Worm (Caenorhabditis elegans): Measurements from ENCODE around the gene B0361.4.

- TF ChIP-seq ama-1 (optimal IDR thresholded peaks at IDR 0.05), result no peak
- no peak for TF ChIP-seq sea-1 (GFP tag; conservative IDR thresholded peaks at IDR 0.05)
- no peak for TF ChIP-seq hmbx-1 (tag; optimal IDR thresholded peaks at IDR 0.05)
- TF ChIP-seq F13C5.2 (tag; optimal IDR thresholded peaks at IDR 0.05), result no peak
- TF ChIP-seq tbx-37 (GFP tag; conservative IDR thresholded peaks at IDR 0.05), result no peak
- TF ChIP-seq B0310.2 (tag; optimal IDR thresholded peaks at IDR 0.05), result no peak
- TF ChIP-seq ets-7 (tag; optimal IDR thresholded peaks at IDR 0.05), result no peak
- TF ChIP-seq pes-1 (GFP tag; IDR thresholded peaks at IDR 0.05), result no peak
- no peak for TF ChIP-seq hnd-1 (tag; optimal IDR thresholded peaks at IDR 0.05)
- TF ChIP-seq ceh-13 (GFP tag; optimal IDR thresholded peaks at IDR 0.05), result no peak
- no peak for TF ChIP-seq ceh-36 (tag; optimal IDR thresholded peaks at IDR 0.05)
- no peak for TF ChIP-seq tbx-11 (GFP tag; IDR thresholded peaks at IDR 0.05)
Observed at ce11 chrIII:7277228-7277627, 18.4 kb downstream of the B0361.4 start, which contains the start of the genes spot-1 and B0361.11.
